Fruit fly (Drosophila melanogaster) whole organism, wandering third instar larva: ENCODE measurements around the gene CG10164.
A peak's percentile ranks its signal among the peaks of the same experiment; 100 is the strongest.

Source experiments
- Abd-B ChIP-seq: fragments of >200 bp; optimal IDR thresholded peaks from 2 replicates; lab custom pipeline; 2017; ENCODE audit warnings: missing biosample characterization, missing genetic modification characterization
- CG32264 ChIP-seq: fragments of 200-800 bp; sonication (Bioruptor generic); optimal IDR thresholded peaks from 2 replicates; lab custom pipeline; 2016; ENCODE audit warnings: missing biosample characterization, missing genetic modification characterization
- CG9705 ChIP-seq: fragments of 200-800 bp; sonication (Bioruptor generic); optimal IDR thresholded peaks from 2 replicates; lab custom pipeline; 2018; ENCODE audit warnings: missing biosample characterization, mild to moderate bottlenecking, missing genetic modification characterization
- CrebA ChIP-seq: fragments of 200-800 bp; sonication (Bioruptor generic); optimal IDR thresholded peaks from 2 replicates; lab custom pipeline; 2016; ENCODE audit warnings: missing biosample characterization, mild to moderate bottlenecking, missing genetic modification characterization, borderline replicate concordance
- Dif ChIP-seq: fragments of 200-275, 200-300 bp; sonication (Bioruptor generic); optimal IDR thresholded peaks from 2 replicates; lab custom pipeline; 2018; ENCODE audit warnings: missing biosample characterization, missing genetic modification characterization; ENCODE audit not compliant: partially characterized antibody
- GATAd ChIP-seq: sonication (Bioruptor generic); optimal IDR thresholded peaks from 2 replicates; lab custom pipeline; 2016; ENCODE audit warnings: missing biosample characterization, missing genetic modification characterization
- HLH106 ChIP-seq: fragments of 200-800 bp; optimal IDR thresholded peaks from 3 replicates; lab custom pipeline; 2019; ENCODE audit warnings: missing biosample characterization, mild to moderate bottlenecking, missing genetic modification characterization, moderate library complexity
- Hnf4 ChIP-seq: fragments of 200-800 bp; sonication (Bioruptor generic); optimal IDR thresholded peaks from 2 replicates; lab custom pipeline; 2016; ENCODE audit warnings: missing biosample characterization, mild to moderate bottlenecking, missing genetic modification characterization
- Hr78 ChIP-seq: fragments of >200 bp; optimal IDR thresholded peaks from 2 replicates; lab custom pipeline; 2017; ENCODE audit warnings: missing biosample characterization, missing genetic modification characterization
- Jra ChIP-seq: sonication (Bioruptor generic); optimal IDR thresholded peaks from 2 replicates; lab custom pipeline; 2016; ENCODE audit warnings: missing biosample characterization, missing genetic modification characterization
- Mio ChIP-seq: sonication (Bioruptor generic); optimal IDR thresholded peaks from 2 replicates; lab custom pipeline; 2016; ENCODE audit warnings: missing biosample characterization, missing genetic modification characterization
- Myc ChIP-seq: fragments of >200 bp; optimal IDR thresholded peaks from 2 replicates; lab custom pipeline; 2017
- N ChIP-seq: fragments of >200 bp; optimal IDR thresholded peaks from 2 replicates; lab custom pipeline; 2018; ENCODE audit warnings: missing biosample characterization, missing external identifiers, missing genetic modification characterization
- OdsH ChIP-seq: fragments of 200-800 bp; sonication (Bioruptor generic); optimal IDR thresholded peaks from 2 replicates; lab custom pipeline; 2016; ENCODE audit warnings: missing biosample characterization, mild to moderate bottlenecking, missing genetic modification characterization
- Rel ChIP-seq, 2 experiments: fragments of 200-800 bp; sonication (Bioruptor generic) in 1 of 2; optimal IDR thresholded peaks; 2 replicates in 1 of 2; 3 replicates in 1 of 2; lab custom pipeline; 2016 to 2019; ENCODE audit warnings: mild to moderate bottlenecking in 2 of 2, missing biosample characterization in 2 of 2, missing genetic modification characterization in 2 of 2, moderate library complexity in 1 of 2
- Sp1 ChIP-seq: fragments of 200-800 bp; sonication (Bioruptor generic); optimal IDR thresholded peaks from 3 replicates; lab custom pipeline; 2019; ENCODE audit warnings: missing biosample characterization, mild to moderate bottlenecking, missing genetic modification characterization, moderate library complexity
- Vsx2 ChIP-seq: fragments of 200-300, 225-300 bp; sonication (Bioruptor generic); optimal IDR thresholded peaks from 2 replicates; lab custom pipeline; 2018; ENCODE audit warnings: missing biosample characterization, missing genetic modification characterization; ENCODE audit not compliant: partially characterized antibody
- br ChIP-seq: fragments of 200-800 bp; sonication (Bioruptor generic); optimal IDR thresholded peaks from 2 replicates; lab custom pipeline; 2016; ENCODE audit warnings: missing biosample characterization, missing genetic modification characterization
- brk ChIP-seq: fragments of 200-800 bp; sonication (Bioruptor generic); optimal IDR thresholded peaks from 2 replicates; lab custom pipeline; 2016; ENCODE audit warnings: missing biosample characterization, mild to moderate bottlenecking, missing genetic modification characterization
- dl ChIP-seq, 2 experiments: fragments of 175-275, 200-275 bp in 1 of 2; fragments of 200-275 bp in 1 of 2; sonication (Bioruptor generic); optimal IDR thresholded peaks; lab custom pipeline; 2018; ENCODE audit warnings: mild to moderate bottlenecking in 2 of 2, missing biosample characterization in 2 of 2, missing genetic modification characterization in 2 of 2, moderate library complexity in 2 of 2; ENCODE audit not compliant: partially characterized antibody in 2 of 2, insufficient read depth in 1 of 2
- dmrt93B ChIP-seq: fragments of 200-800 bp; sonication (Bioruptor generic); optimal IDR thresholded peaks from 2 replicates; lab custom pipeline; 2018; ENCODE audit warnings: missing biosample characterization, mild to moderate bottlenecking, missing genetic modification characterization
- dsf ChIP-seq: sonication (Bioruptor generic); optimal IDR thresholded peaks from 2 replicates; lab custom pipeline; 2016; ENCODE audit warnings: missing biosample characterization, missing genetic modification characterization, borderline replicate concordance
- ey ChIP-seq: fragments of 200-800 bp; sonication (Bioruptor generic); optimal IDR thresholded peaks from 2 replicates; lab custom pipeline; 2016; ENCODE audit warnings: missing biosample characterization, missing genetic modification characterization
- foxo ChIP-seq, 2 experiments: fragments of 200-800 bp; sonication (Bioruptor generic); optimal IDR thresholded peaks; 2 replicates in 1 of 2; 3 replicates in 1 of 2; lab custom pipeline; 2016 to 2017; ENCODE audit warnings: missing biosample characterization in 2 of 2, missing genetic modification characterization in 2 of 2
- fru ChIP-seq: fragments of 200-800 bp; sonication (Bioruptor generic); optimal IDR thresholded peaks from 3 replicates; lab custom pipeline; 2016; ENCODE audit warnings: missing biosample characterization, mild to moderate bottlenecking, missing genetic modification characterization
- h ChIP-seq: fragments of 200-800 bp; sonication (Bioruptor generic); optimal IDR thresholded peaks from 3 replicates; lab custom pipeline; 2016; ENCODE audit warnings: missing biosample characterization, mild to moderate bottlenecking, missing genetic modification characterization
- jim ChIP-seq: fragments of 175-275, 200-325 bp; sonication (Bioruptor generic); optimal IDR thresholded peaks from 2 replicates; lab custom pipeline; 2016; ENCODE audit warnings: missing biosample characterization, mild to moderate bottlenecking, missing genetic modification characterization
- lola ChIP-seq: fragments of >200 bp; optimal IDR thresholded peaks from 2 replicates; lab custom pipeline; 2017; ENCODE audit warnings: missing biosample characterization, missing genetic modification characterization
- pan ChIP-seq: fragments of >200 bp; optimal IDR thresholded peaks from 2 replicates; lab custom pipeline; 2017
- psq ChIP-seq: fragments of 200-800 bp; sonication (Bioruptor generic); optimal IDR thresholded peaks from 3 replicates; lab custom pipeline; 2017; ENCODE audit warnings: missing biosample characterization, mild to moderate bottlenecking, missing genetic modification characterization, moderate library complexity
- rgr ChIP-seq: fragments of 200-800 bp; sonication (Bioruptor generic); optimal IDR thresholded peaks from 3 replicates; lab custom pipeline; 2016; ENCODE audit warnings: missing biosample characterization, mild to moderate bottlenecking, missing genetic modification characterization
- sage ChIP-seq: fragments of 200-800 bp; sonication (Bioruptor generic); optimal IDR thresholded peaks from 2 replicates; lab custom pipeline; 2016; ENCODE audit warnings: missing biosample characterization, mild to moderate bottlenecking, missing genetic modification characterization
- sv ChIP-seq: fragments of 200-800 bp; sonication (Bioruptor generic); optimal IDR thresholded peaks from 3 replicates; lab custom pipeline; 2016; ENCODE audit warnings: missing biosample characterization, missing genetic modification characterization
- tai ChIP-seq: sonication (Bioruptor generic); optimal IDR thresholded peaks from 2 replicates; lab custom pipeline; 2016; ENCODE audit warnings: missing biosample characterization, missing genetic modification characterization
- usp ChIP-seq: fragments of >200 bp; optimal IDR thresholded peaks from 2 replicates; lab custom pipeline; 2017; ENCODE audit warnings: missing biosample characterization, missing genetic modification characterization
- woc ChIP-seq: sonication (Bioruptor generic); optimal IDR thresholded peaks from 2 replicates; lab custom pipeline; 2016; ENCODE audit warnings: missing biosample characterization, mild to moderate bottlenecking, missing genetic modification characterization

Gene CG10164

dm6 chr3R:23508304-23508703 lies 48.4 kb downstream of the CG10164 start (continued):
- TF ChIP-seq woc = peak; percentile 35
- no peak for TF ChIP-seq Mio (GFP tag; lab: Kevin White, UChicago)
- peak; percentile 70 for TF ChIP-seq h
- TF ChIP-seq N (GFP tag; lab: Kevin White, UChicago) = no peak
- peak; percentile 82 for TF ChIP-seq Sp1 (GFP tag; lab: Kevin White, UChicago)
- TF ChIP-seq sv (GFP tag; lab: Kevin White, UChicago) = no peak
- TF ChIP-seq usp (GFP tag; lab: Kevin White, UChicago) = no peak
- TF ChIP-seq dsf (GFP tag; lab: Kevin White, UChicago) = no peak
- TF ChIP-seq Hr78 (GFP tag; lab: Kevin White, UChicago) = no peak
- TF ChIP-seq GATAd = no peak
- TF ChIP-seq, all 38 proteins: peak for 14

DNA sequence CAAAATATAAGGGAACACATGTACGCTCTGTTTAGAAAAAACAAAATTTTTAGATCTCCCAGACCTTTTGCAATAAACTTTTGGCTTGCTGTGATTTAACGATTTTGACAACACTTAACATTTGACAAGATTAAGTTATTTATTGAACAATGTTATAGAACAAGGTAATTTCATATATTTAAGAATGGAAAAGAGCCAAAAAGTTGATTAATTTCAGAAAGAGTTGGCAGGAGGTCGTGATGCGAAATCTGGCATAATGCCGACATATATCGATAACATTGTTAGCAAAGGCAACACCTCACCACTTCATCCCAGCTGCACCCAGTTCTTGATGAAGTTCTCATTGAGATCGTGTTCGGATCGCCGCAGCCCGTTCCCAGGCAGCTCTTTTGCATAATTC lies 49.4 kb downstream of the CG10164 start, which contains the start of gene CG34289:
TSS of gene CG34289 (minus strand) at position 101 of the 400 bp plus-strand sequence.
- no peak for TF ChIP-seq Vsx2
- TF ChIP-seq dmrt93B (GFP tag; lab: Kevin White, UChicago) = no peak

DNA sequence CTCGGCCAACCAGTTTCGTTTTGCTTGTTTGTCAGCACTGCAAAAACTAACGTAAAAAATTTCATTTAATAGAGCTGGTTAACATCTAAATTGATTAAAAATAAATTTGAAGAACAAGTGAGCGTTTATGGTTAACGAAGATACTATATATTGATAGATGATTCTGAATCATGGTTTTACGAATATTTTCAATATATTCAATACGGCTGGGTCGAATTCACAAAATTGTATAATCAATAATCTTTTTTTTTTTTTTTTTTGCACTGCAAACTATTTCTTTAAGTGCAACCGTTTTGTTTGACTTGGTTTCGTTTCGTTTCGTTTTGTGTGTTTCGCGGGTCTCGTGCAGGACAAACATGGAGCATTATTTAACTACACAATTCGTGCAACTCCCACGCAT lies 52.0 kb downstream of the CG10164 start:
- peak; percentile 26 for TF ChIP-seq tai (GFP tag; lab: Kevin White, UChicago)
- peak; percentile 29 for TF ChIP-seq psq (GFP tag; lab: Kevin White, UChicago)
- peak; percentile 45 for TF ChIP-seq rgr (GFP tag; lab: Kevin White, UChicago)
- no peak for TF ChIP-seq CrebA (GFP tag; lab: Kevin White, UChicago)
- no peak for TF ChIP-seq Jra (GFP tag; lab: Kevin White, UChicago)
- no peak for TF ChIP-seq jim (GFP tag; lab: Kevin White, UChicago)
- peak; percentile 56 for TF ChIP-seq Sp1 (GFP tag; lab: Kevin White, UChicago)
- peak; percentile 59 for TF ChIP-seq h
- TF ChIP-seq Vsx2 = no peak
- TF ChIP-seq CG9705 (GFP tag; lab: Kevin White, UChicago) = no peak
- peak; percentile 54 for TF ChIP-seq HLH106 (tag; lab: Kevin White, UChicago)
- TF ChIP-seq dl (GFP tag; optimal IDR thresholded peaks at IDR 0.05; lab: Kevin White, UChicago; ENCODE audit: insufficient read depth in 1 of 2, partially characterized antibody in 2 of 2) = no peak
- TF ChIP-seq sv (GFP tag; lab: Kevin White, UChicago) = no peak
- peak; percentile 6 for TF ChIP-seq woc
- peak; percentile 57 for TF ChIP-seq OdsH (GFP tag; lab: Kevin White, UChicago)
- TF ChIP-seq brk (GFP tag; lab: Kevin White, UChicago) = no peak
- TF ChIP-seq Mio (GFP tag; lab: Kevin White, UChicago) = no peak
- TF ChIP-seq Rel (GFP tag; optimal IDR thresholded peaks at IDR 0.05; lab: Kevin White, UChicago) = no peak
- no peak for TF ChIP-seq Rel (tag; optimal IDR thresholded peaks at IDR 0.05; lab: Kevin White, UChicago)
- no peak for TF ChIP-seq Abd-B
- TF ChIP-seq fru (GFP tag; lab: Kevin White, UChicago) = peak; percentile 67
- TF ChIP-seq N (GFP tag; lab: Kevin White, UChicago) = no peak
- no peak for TF ChIP-seq Hnf4 (GFP tag; lab: Kevin White, UChicago)
- TF ChIP-seq CG32264 (GFP tag; lab: Kevin White, UChicago) = no peak
- no peak for TF ChIP-seq Myc (lab: Kevin White, UChicago)
- no peak for TF ChIP-seq lola (GFP tag; lab: Kevin White, UChicago)
- TF ChIP-seq foxo (GFP tag; optimal IDR thresholded peaks at IDR 0.05; lab: Kevin White, UChicago) = peak in 1 of 2 experiments; percentile 63
- no peak for TF ChIP-seq Hr78 (GFP tag; lab: Kevin White, UChicago)
- TF ChIP-seq dsf (GFP tag; lab: Kevin White, UChicago) = no peak
- no peak for TF ChIP-seq dmrt93B (GFP tag; lab: Kevin White, UChicago)
- peak; percentile 8 for TF ChIP-seq br
- no peak for TF ChIP-seq usp (GFP tag; lab: Kevin White, UChicago)
- TF ChIP-seq pan (lab: Kevin White, UChicago) = no peak
- no peak for TF ChIP-seq GATAd
- no peak for TF ChIP-seq sage (GFP tag; lab: Kevin White, UChicago)
- peak; percentile 41 for TF ChIP-seq ey (GFP tag; lab: Kevin White, UChicago)
- no peak for TF ChIP-seq Dif (GFP tag; lab: Kevin White, UChicago)
- TF ChIP-seq, all 38 proteins: peak for 12
